Worm (Caenorhabditis elegans) whole organism, L2 larva: ENCODE data around the gene Y43B11AR.3.

ENCODE experiments used
- ceh-82 ChIP-seq: fragments of 150-350 bp; optimal IDR thresholded peaks from 2 replicates; lab custom pipeline; 2014; ENCODE audit warnings: missing biosample characterization, missing genetic modification characterization
- mab-5 ChIP-seq: fragments of 150-350 bp; optimal IDR thresholded peaks from 2 replicates; lab custom pipeline; 2014; ENCODE audit warnings: missing biosample characterization, missing genetic modification characterization
- mdl-1 ChIP-seq, 2 experiments: fragments of 150-350 bp in 1 of 2; sonication (generic microtip) in 1 of 2; optimal IDR thresholded peaks; 2 replicates each; lab custom pipeline; 2017; ENCODE audit warnings: missing biosample characterization in 2 of 2, missing genetic modification characterization in 2 of 2
- nhr-11 ChIP-seq: fragments of 150-350 bp; optimal IDR thresholded peaks from 2 replicates; lab custom pipeline; 2014; ENCODE audit warnings: missing biosample characterization, missing genetic modification characterization
- nhr-25 ChIP-seq: fragments of 150-350 bp; sonication (generic microtip); optimal IDR thresholded peaks from 3 replicates; lab custom pipeline; 2014; ENCODE audit warnings: missing biosample characterization, missing genetic modification characterization
- zag-1 ChIP-seq: fragments of 150-350 bp; optimal IDR thresholded peaks from 2 replicates; lab custom pipeline; 2014; ENCODE audit warnings: missing biosample characterization, missing genetic modification characterization

ce11 chrIV:7043430-7043829 lies 40.1 kb downstream of the Y43B11AR.3 start:
- no peak for TF ChIP-seq mab-5 (tag; lab: Kevin White, UChicago)
- TF ChIP-seq mdl-1 (tag; optimal IDR thresholded peaks at IDR 0.05; lab: Kevin White, UChicago) = no peak
- TF ChIP-seq ceh-82 (tag; lab: Kevin White, UChicago) = no peak
- TF ChIP-seq zag-1 (tag; lab: Kevin White, UChicago) = no peak
- TF ChIP-seq nhr-25 = no peak
- no peak for TF ChIP-seq nhr-11 (tag; lab: Kevin White, UChicago)
